Worm (Caenorhabditis elegans): ENCODE results near the gene F41G3.5.

DNA sequence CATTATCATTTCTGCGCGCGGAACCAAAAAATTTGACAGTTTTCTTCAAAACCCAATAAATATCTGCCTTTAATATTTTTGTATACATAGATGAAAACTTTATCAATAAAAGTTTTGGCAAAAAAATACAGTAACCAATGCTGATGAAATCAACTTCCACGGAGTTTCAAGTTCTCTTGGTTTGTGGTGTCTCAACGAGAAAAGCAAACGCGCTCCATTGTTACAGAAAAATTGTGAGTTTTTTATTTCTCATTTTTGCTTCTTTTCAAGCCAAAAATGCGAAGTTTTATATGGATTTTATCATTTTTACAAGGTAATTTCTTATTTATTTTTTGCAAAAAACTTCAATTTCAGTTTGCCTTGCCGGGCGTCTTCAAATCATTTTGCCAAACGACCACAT, 11.8 kb upstream of the F41G3.5 start, which contains the start of gene T14B4.3:
- no peak for TF ChIP-seq fos-1 (tag; optimal IDR thresholded peaks at IDR 0.05)
- no peak for TF ChIP-seq unc-62 (GFP tag; optimal IDR thresholded peaks at IDR 0.05)
- TF ChIP-seq elt-1 (tag; optimal IDR thresholded peaks at IDR 0.05): no peak
- no peak for TF ChIP-seq nhr-28 (tag; optimal IDR thresholded peaks at IDR 0.05)
- TF ChIP-seq nhr-11 (tag; optimal IDR thresholded peaks at IDR 0.05): no peak
- TF ChIP-seq sea-2 (GFP tag; optimal IDR thresholded peaks at IDR 0.05): no peak
- no peak for TF ChIP-seq unc-39 (tag; optimal IDR thresholded peaks at IDR 0.05)
- TF ChIP-seq fkh-10 (GFP tag; optimal IDR thresholded peaks at IDR 0.05): no peak
- TF ChIP-seq snpc-4 (tag; optimal IDR thresholded peaks at IDR 0.05): peak; percentile 25
- TF ChIP-seq nhr-77 (tag; optimal IDR thresholded peaks at IDR 0.05): no peak
